Fruit fly (Drosophila melanogaster) whole organism, embryonic: ENCODE measurements around the gene Pax.

Experiments
- Antp ChIP-seq: fragments of 200-800 bp; sonication (Bioruptor generic); optimal IDR thresholded peaks from 3 replicates; lab custom pipeline; 2016; ENCODE audit warnings: missing biosample characterization, missing genetic modification characterization
- Bdp1 ChIP-seq: fragments of 200-800 bp; sonication (Bioruptor generic); optimal IDR thresholded peaks from 3 replicates; lab custom pipeline; 2016; ENCODE audit warnings: missing biosample characterization, missing genetic modification characterization
- CG14667 ChIP-seq: fragments of 200-800 bp; sonication (Bioruptor generic); IDR thresholded peaks from 2 replicates; pipeline ENCODE4 v1.3.6; 2022; ENCODE audit warnings: missing biosample characterization, missing genetic modification characterization
- CG17359 ChIP-seq: fragments of 200-800 bp; sonication (Bioruptor generic); optimal IDR thresholded peaks from 3 replicates; lab custom pipeline; 2018; ENCODE audit warnings: missing biosample characterization, mild to moderate bottlenecking, missing genetic modification characterization, moderate library complexity
- CG18011 ChIP-seq: fragments of 200-800 bp; sonication (Bioruptor generic); optimal IDR thresholded peaks from 2 replicates; lab custom pipeline; 2017; ENCODE audit warnings: missing biosample characterization, missing genetic modification characterization, mild to moderate bottlenecking, moderate library complexity, missing genotype
- CG18262 ChIP-seq: fragments of 200-800 bp; optimal IDR thresholded peaks from 3 replicates; lab custom pipeline; 2019; ENCODE audit warnings: missing biosample characterization, mild to moderate bottlenecking, missing genetic modification characterization, moderate library complexity
- CG2116 ChIP-seq: fragments of 200-800 bp; sonication (Bioruptor generic); optimal IDR thresholded peaks from 3 replicates; lab custom pipeline; 2018; ENCODE audit warnings: missing biosample characterization, mild to moderate bottlenecking, missing genetic modification characterization
- CG3065 ChIP-seq: fragments of 200-800 bp; sonication (Bioruptor generic); optimal IDR thresholded peaks from 2 replicates; lab custom pipeline; 2016; ENCODE audit warnings: missing biosample characterization, missing genetic modification characterization
- CG3281 ChIP-seq: fragments of 200-800 bp; sonication (Bioruptor generic); optimal IDR thresholded peaks from 3 replicates; lab custom pipeline; 2017; ENCODE audit warnings: missing biosample characterization, mild to moderate bottlenecking, missing genetic modification characterization
- CG4360 ChIP-seq: fragments of 200-800 bp; sonication (Bioruptor generic); IDR thresholded peaks from 2 replicates; pipeline ENCODE4 v1.3.6; 2022; ENCODE audit warnings: missing biosample characterization, missing genetic modification characterization
- CG4424 ChIP-seq: fragments of 200-800 bp; sonication (Bioruptor generic); optimal IDR thresholded peaks from 3 replicates; lab custom pipeline; 2016; ENCODE audit warnings: missing biosample characterization, missing genetic modification characterization
- CG4730 ChIP-seq: fragments of 200-800 bp; sonication (Bioruptor generic); IDR thresholded peaks from 2 replicates; pipeline ENCODE4 v1.3.6; 2022; ENCODE audit warnings: missing biosample characterization, missing genetic modification characterization
- CG6791 ChIP-seq: fragments of 200-800 bp; sonication (Bioruptor generic); IDR thresholded peaks from 3 replicates; pipeline ENCODE4 v1.3.6; 2022; ENCODE audit warnings: missing biosample characterization, missing genetic modification characterization; ENCODE audit not compliant: partially characterized antibody
- CG7271 ChIP-seq: fragments of 200-800 bp; sonication (Bioruptor generic); optimal IDR thresholded peaks from 2 replicates; lab custom pipeline; 2018; ENCODE audit warnings: missing biosample characterization, mild to moderate bottlenecking, missing genetic modification characterization, moderate library complexity
- CG7556 ChIP-seq: fragments of 200-800 bp; sonication (Bioruptor generic); optimal IDR thresholded peaks from 2 replicates; lab custom pipeline; 2017; ENCODE audit warnings: missing biosample characterization, mild to moderate bottlenecking, missing genetic modification characterization
- CG7963 ChIP-seq: fragments of 200-800 bp; sonication (Bioruptor generic); IDR thresholded peaks from 3 replicates; pipeline ENCODE4 v1.3.6; 2022; ENCODE audit warnings: missing biosample characterization, missing genetic modification characterization; ENCODE audit not compliant: partially characterized antibody
- CG9932 ChIP-seq: fragments of 200-800 bp; sonication (Bioruptor generic); IDR thresholded peaks from 2 replicates; pipeline ENCODE4 v1.3.6; 2022; ENCODE audit warnings: missing biosample characterization, missing genetic modification characterization
- Deaf1 ChIP-seq: fragments of 200-800 bp; optimal IDR thresholded peaks from 3 replicates; lab custom pipeline; 2019; ENCODE audit warnings: missing biosample characterization, mild to moderate bottlenecking, missing genetic modification characterization, moderate library complexity
- Dfd ChIP-seq, 2 experiments: fragments of >200 bp; optimal IDR thresholded peaks; 2 replicates each; lab custom pipeline; 2017; ENCODE audit warnings: missing biosample characterization in 2 of 2, missing genetic modification characterization in 2 of 2
- Doc2 ChIP-seq: fragments of 200-800 bp; sonication (Bioruptor generic); IDR thresholded peaks from 2 replicates; pipeline ENCODE4 v1.3.6; 2022; ENCODE audit warnings: missing biosample characterization, missing genetic modification characterization
- E2f1 ChIP-seq: fragments of 200-800 bp; sonication (Bioruptor generic); IDR thresholded peaks from 2 replicates; pipeline ENCODE4 v1.3.6; 2022; ENCODE audit warnings: missing biosample characterization, missing genetic modification characterization
- Ets65A ChIP-seq: fragments of 200-800 bp; sonication (Bioruptor generic); peaks from one replicate; lab custom pipeline; 2016; ENCODE audit warnings: missing biosample characterization, missing genetic modification characterization
- Fer2 ChIP-seq: fragments of 200-800 bp; sonication (Bioruptor generic); optimal IDR thresholded peaks from 2 replicates; lab custom pipeline; 2018; ENCODE audit warnings: missing biosample characterization, mild to moderate bottlenecking, missing genetic modification characterization, moderate library complexity
- Gsc ChIP-seq: fragments of 200-800 bp; sonication (Bioruptor generic); IDR thresholded peaks from 2 replicates; pipeline ENCODE4 v1.3.6; 2022; ENCODE audit warnings: missing biosample characterization, missing genetic modification characterization
- Jarid2 ChIP-seq: fragments of 200-800 bp; sonication (Bioruptor generic); optimal IDR thresholded peaks from 3 replicates; lab custom pipeline; 2017; ENCODE audit warnings: mild to moderate bottlenecking, missing biosample characterization, missing genetic modification reagents, missing genetic modification characterization
- Kr ChIP-seq: fragments of 200-800 bp; sonication (Bioruptor generic); optimal IDR thresholded peaks from 2 replicates; lab custom pipeline; 2017; ENCODE audit warnings: missing biosample characterization, mild to moderate bottlenecking, missing genetic modification characterization
- Myb ChIP-seq: fragments of 200-800 bp; sonication (Bioruptor generic); optimal IDR thresholded peaks from 2 replicates; lab custom pipeline; 2016; ENCODE audit warnings: missing biosample characterization, missing genetic modification characterization
- Nf-YB ChIP-seq: fragments of 200-800 bp; sonication (Bioruptor generic); optimal IDR thresholded peaks from 3 replicates; lab custom pipeline; 2019; ENCODE audit warnings: missing biosample characterization, mild to moderate bottlenecking, missing genetic modification characterization, moderate library complexity
- Sry-β ChIP-seq: fragments of 200-800 bp; sonication (Bioruptor generic); optimal IDR thresholded peaks from 2 replicates; lab custom pipeline; 2018; ENCODE audit warnings: missing biosample characterization, mild to moderate bottlenecking, missing genetic modification characterization, moderate library complexity
- Vsx1 ChIP-seq: fragments of 200-800 bp; sonication (Bioruptor generic); optimal IDR thresholded peaks from 2 replicates; lab custom pipeline; 2017; ENCODE audit warnings: missing biosample characterization, mild to moderate bottlenecking, missing genetic modification characterization, missing genetic modification reagents
- Xrp1 ChIP-seq: fragments of 200-800 bp; sonication (Bioruptor generic); IDR thresholded peaks from 2 replicates; pipeline ENCODE4 v1.3.6; 2022; ENCODE audit warnings: missing biosample characterization, missing genetic modification characterization
- cg ChIP-seq: fragments of 200-800 bp; sonication (Bioruptor generic); optimal IDR thresholded peaks from 3 replicates; lab custom pipeline; 2019; ENCODE audit warnings: missing biosample characterization, mild to moderate bottlenecking, missing genetic modification characterization, moderate library complexity
- crp ChIP-seq, 2 experiments: fragments of 200-800 bp; sonication (Bioruptor generic); optimal IDR thresholded peaks; 2 replicates in 1 of 2; 3 replicates in 1 of 2; lab custom pipeline; 2017; ENCODE audit warnings: missing biosample characterization in 2 of 2, missing genetic modification characterization in 2 of 2, mild to moderate bottlenecking in 1 of 2, moderate library complexity in 1 of 2
- da ChIP-seq: fragments of 200-800 bp; sonication (Bioruptor generic); optimal IDR thresholded peaks from 2 replicates; lab custom pipeline; 2016; ENCODE audit warnings: missing biosample characterization, missing genetic modification characterization
- lov ChIP-seq, 2 experiments: fragments of 200-800 bp in 1 of 2; fragments of >200 bp in 1 of 2; sonication (Bioruptor generic) in 1 of 2; IDR thresholded peaks in 1 of 2; optimal IDR thresholded peaks in 1 of 2; 2 replicates in 1 of 2; 3 replicates in 1 of 2; pipeline versions ENCODE4 v1.3.6 to Lab custom; 2017 to 2022; ENCODE audit warnings: missing biosample characterization in 1 of 2, missing genetic modification characterization in 1 of 2
- maf-S ChIP-seq: fragments of 200-800 bp; sonication (Bioruptor generic); optimal IDR thresholded peaks from 2 replicates; lab custom pipeline; 2016; ENCODE audit warnings: missing biosample characterization, missing genetic modification characterization
- mirr ChIP-seq: fragments of 200-800 bp; sonication (Bioruptor generic); optimal IDR thresholded peaks from 3 replicates; lab custom pipeline; 2018; ENCODE audit warnings: missing biosample characterization, mild to moderate bottlenecking, missing genetic modification characterization
- nau ChIP-seq: fragments of 200-800 bp; sonication (Bioruptor generic); optimal IDR thresholded peaks from 3 replicates; lab custom pipeline; 2017; ENCODE audit warnings: missing biosample characterization, mild to moderate bottlenecking, missing genetic modification characterization, missing genetic modification reagents
- nerfin-1 ChIP-seq: fragments of 200-800 bp; sonication (Bioruptor generic); optimal IDR thresholded peaks from 3 replicates; lab custom pipeline; 2019; ENCODE audit warnings: missing biosample characterization, mild to moderate bottlenecking, missing genetic modification characterization, moderate library complexity
- oc ChIP-seq: fragments of 200-800 bp; sonication (Bioruptor generic); optimal IDR thresholded peaks from 2 replicates; lab custom pipeline; 2018; ENCODE audit warnings: missing biosample characterization, mild to moderate bottlenecking, missing genetic modification characterization, moderate library complexity
- odd ChIP-seq: fragments of 200-800 bp; sonication (Bioruptor generic); optimal IDR thresholded peaks from 2 replicates; lab custom pipeline; 2017; ENCODE audit warnings: missing biosample characterization, mild to moderate bottlenecking, missing genetic modification characterization
- pb ChIP-seq: fragments of 200-800 bp; sonication (Bioruptor generic); optimal IDR thresholded peaks from 3 replicates; lab custom pipeline; 2016; ENCODE audit warnings: missing biosample characterization, missing genetic modification characterization
- pnt ChIP-seq: fragments of 200-800 bp; sonication (Bioruptor generic); optimal IDR thresholded peaks from 3 replicates; lab custom pipeline; 2016; ENCODE audit warnings: missing biosample characterization, missing genetic modification characterization
- pros ChIP-seq: fragments of 200-800 bp; sonication (Bioruptor generic); optimal IDR thresholded peaks from 3 replicates; lab custom pipeline; 2019; ENCODE audit warnings: missing biosample characterization, mild to moderate bottlenecking, missing genetic modification characterization, moderate library complexity
- ranshi ChIP-seq: fragments of 200-800 bp; sonication (Bioruptor generic); IDR thresholded peaks from 2 replicates; pipeline ENCODE4 v1.3.6; 2022; ENCODE audit warnings: missing biosample characterization, missing genetic modification characterization
- rib ChIP-seq: fragments of 200-800 bp; sonication (Bioruptor generic); IDR thresholded peaks from 2 replicates; pipeline ENCODE4 v1.3.6; 2022; ENCODE audit warnings: missing biosample characterization, missing genetic modification characterization
- sug ChIP-seq: fragments of 200-800 bp; optimal IDR thresholded peaks from 2 replicates; lab custom pipeline; 2019; ENCODE audit warnings: missing biosample characterization, mild to moderate bottlenecking, missing genetic modification characterization, moderate library complexity
- vnd ChIP-seq: fragments of 200-800 bp; sonication (Bioruptor generic); IDR thresholded peaks from 3 replicates; pipeline ENCODE4 v1.3.6; 2022; ENCODE audit warnings: missing biosample characterization, missing genetic modification characterization; ENCODE audit not compliant: partially characterized antibody
- wor ChIP-seq: fragments of 200-800 bp; sonication (Bioruptor generic); IDR thresholded peaks from 2 replicates; pipeline ENCODE4 v1.3.6; 2022; ENCODE audit warnings: missing biosample characterization, missing genetic modification characterization
- zf30C ChIP-seq: fragments of 200-800 bp; sonication (Bioruptor generic); optimal IDR thresholded peaks from 3 replicates; lab custom pipeline; 2018; ENCODE audit warnings: missing biosample characterization, mild to moderate bottlenecking, missing genetic modification characterization

The Pax gene

dm6 chr2L:19462898-19463297 lies 36.5 kb upstream of the Pax start (continued):
- TF ChIP-seq Fer2 (no peak), CG18262 (tag; lab: Kevin White, UChicago) (no peak), cg (GFP tag; lab: Kevin White, UChicago) (peak; percentile 78), CG4360 (peak; percentile 13; the same call in 1 of the 2 replicates), Deaf1 (peak; percentile 76), CG6791 (GFP tag; lab: Robert Waterston, UW) (0 out of 3 replicates have a peak, but pooled peaks have one; percentile 15), CG9932 (GFP tag; lab: Robert Waterston, UW) (0 out of 2 replicates have a peak, but pooled peaks have one; percentile 31)

dm6 chr2L:19459404-19459803 lies 33.0 kb upstream of the Pax start:
- TF ChIP-seq CG17359 (tag; lab: Kevin White, UChicago) (no peak), Gsc (GFP tag; lab: Robert Waterston, UW) (no peak), Doc2 (GFP tag; lab: Robert Waterston, UW) (no peak), Nf-YB (GFP tag; lab: Kevin White, UChicago) (peak; percentile 5), zf30C (GFP tag; lab: Kevin White, UChicago) (no peak), Kr (peak; percentile 52), da (GFP tag; lab: Kevin White, UChicago) (no peak), ranshi (GFP tag; lab: Robert Waterston, UW) (no peak), E2f1 (GFP tag; lab: Robert Waterston, UW) (no peak), pnt (GFP tag; lab: Kevin White, UChicago) (no peak), odd (GFP tag; lab: Kevin White, UChicago) (no peak), Dfd (GFP tag; optimal IDR thresholded peaks at IDR 0.05; lab: Kevin White, UChicago) (no peak), pros (GFP tag; lab: Kevin White, UChicago) (peak; percentile 84), CG14667 (GFP tag; lab: Robert Waterston, UW) (no peak), vnd (GFP tag; lab: Robert Waterston, UW) (no peak), nau (GFP tag; lab: Kevin White, UChicago) (no peak), mirr (GFP tag; lab: Kevin White, UChicago) (no peak), Bdp1 (GFP tag; lab: Kevin White, UChicago) (no peak), sug (tag; lab: Kevin White, UChicago) (no peak), wor (GFP tag; lab: Robert Waterston, UW) (no peak), CG7963 (no peak), nerfin-1 (tag; lab: Kevin White, UChicago) (peak; percentile 14), oc (tag; lab: Kevin White, UChicago) (no peak), lov (optimal IDR thresholded peaks at IDR 0.05; lab: Kevin White, UChicago) (no peak), lov (GFP tag; IDR thresholded peaks at IDR 0.05; lab: Robert Waterston, UW) (no peak), CG7556 (no peak), CG4424 (GFP tag; lab: Kevin White, UChicago) (no peak), Sry-β (GFP tag; lab: Kevin White, UChicago) (no peak), Xrp1 (GFP tag; lab: Robert Waterston, UW) (no peak), CG18011 (GFP tag; lab: Kevin White, UChicago) (no peak), CG3065 (GFP tag; lab: Kevin White, UChicago) (no peak), crp (GFP tag; optimal IDR thresholded peaks at IDR 0.05; lab: Kevin White, UChicago) (no peak), Antp (GFP tag; lab: Kevin White, UChicago) (no peak), Ets65A (GFP tag; lab: Kevin White, UChicago) (peak; percentile 2), CG2116 (GFP tag; lab: Kevin White, UChicago) (no peak), pb (GFP tag; lab: Kevin White, UChicago) (no peak), Myb (GFP tag; lab: Kevin White, UChicago) (no peak), maf-S (GFP tag; lab: Kevin White, UChicago) (no peak), CG7271 (no peak), CG4730 (GFP tag; lab: Robert Waterston, UW) (no peak), rib (GFP tag; lab: Robert Waterston, UW) (no peak), Jarid2 (GFP tag; lab: Kevin White, UChicago) (no peak), Vsx1 (GFP tag; lab: Kevin White, UChicago) (no peak), CG3281 (GFP tag; lab: Kevin White, UChicago) (no peak)
